Fruit fly (Drosophila melanogaster) whole organism, embryonic: Measurements from ENCODE around the gene 7B2.

Experiments used
- Aef1 ChIP-seq: fragments of 200-800 bp; sonication (Bioruptor generic); IDR thresholded peaks from 3 replicates; pipeline ENCODE4 v1.3.6; 2022; ENCODE audit warnings: missing biosample characterization, missing genetic modification characterization
- Atf6 ChIP-seq: fragments of 200-800 bp; sonication (Bioruptor generic); IDR thresholded peaks from 2 replicates; pipeline ENCODE4 v1.3.6; 2022; ENCODE audit warnings: missing biosample characterization, missing genetic modification characterization
- B-H1 ChIP-seq: fragments of 200-800 bp; sonication (Bioruptor generic); IDR thresholded peaks from 3 replicates; pipeline ENCODE4 v1.3.6; 2022; ENCODE audit warnings: missing biosample characterization, missing genetic modification characterization
- B-H2 ChIP-seq: fragments of 200-800 bp; sonication (Bioruptor generic); optimal IDR thresholded peaks from 2 replicates; lab custom pipeline; 2018; ENCODE audit warnings: missing biosample characterization, mild to moderate bottlenecking, missing genetic modification characterization
- BEAF-32 ChIP-seq: fragments of 200-800 bp; sonication (Bioruptor generic); optimal IDR thresholded peaks from 3 replicates; lab custom pipeline; 2017; ENCODE audit warnings: missing biosample characterization, missing genetic modification characterization, mild to moderate bottlenecking, moderate library complexity, missing genetic modification reagents
- Bteb2 ChIP-seq: fragments of 200-800 bp; sonication (Bioruptor generic); optimal IDR thresholded peaks from 2 replicates; lab custom pipeline; 2016; ENCODE audit warnings: missing biosample characterization, missing genetic modification characterization
- CG12659 ChIP-seq: fragments of 200-800 bp; sonication (Bioruptor generic); optimal IDR thresholded peaks from 3 replicates; lab custom pipeline; 2017; ENCODE audit warnings: mild to moderate bottlenecking, missing biosample characterization, missing genetic modification reagents, missing genetic modification characterization
- CG13123 ChIP-seq: fragments of 200-800 bp; sonication (Bioruptor generic); optimal IDR thresholded peaks from 2 replicates; lab custom pipeline; 2016; ENCODE audit warnings: missing biosample characterization, missing genetic modification characterization
- CG1529 ChIP-seq: fragments of 200-800 bp; sonication (Bioruptor generic); optimal IDR thresholded peaks from 3 replicates; lab custom pipeline; 2018; ENCODE audit warnings: missing biosample characterization, missing genetic modification characterization
- CG1602 ChIP-seq: fragments of 200-800 bp; sonication (Bioruptor generic); optimal IDR thresholded peaks from 3 replicates; lab custom pipeline; 2016; ENCODE audit warnings: missing biosample characterization, missing genetic modification characterization
- CG16863 ChIP-seq: fragments of 200-800 bp; sonication (Bioruptor generic); optimal IDR thresholded peaks from 3 replicates; lab custom pipeline; 2016; ENCODE audit warnings: missing biosample characterization, missing genetic modification characterization
- CG17359 ChIP-seq: fragments of 200-800 bp; sonication (Bioruptor generic); optimal IDR thresholded peaks from 3 replicates; lab custom pipeline; 2018; ENCODE audit warnings: missing biosample characterization, mild to moderate bottlenecking, missing genetic modification characterization, moderate library complexity
- CG18476 ChIP-seq: fragments of 200-800 bp; sonication (Bioruptor generic); optimal IDR thresholded peaks from 2 replicates; lab custom pipeline; 2016; ENCODE audit warnings: missing biosample characterization, mild to moderate bottlenecking, missing genetic modification characterization
- CG30403 ChIP-seq: fragments of 200-800 bp; sonication (Bioruptor generic); optimal IDR thresholded peaks from 3 replicates; lab custom pipeline; 2016; ENCODE audit warnings: missing biosample characterization, missing genetic modification characterization
- CG32767 ChIP-seq: fragments of 200-800 bp; sonication (Bioruptor generic); IDR thresholded peaks from 2 replicates; pipeline ENCODE4 v1.3.6; 2022; ENCODE audit warnings: missing biosample characterization, missing genetic modification characterization
- CG43689 ChIP-seq: fragments of 200-800 bp; sonication (Bioruptor generic); IDR thresholded peaks from 2 replicates; pipeline ENCODE4 v1.3.6; 2022; ENCODE audit warnings: missing biosample characterization, missing genetic modification characterization
- CG7271 ChIP-seq: fragments of 200-800 bp; sonication (Bioruptor generic); optimal IDR thresholded peaks from 2 replicates; lab custom pipeline; 2018; ENCODE audit warnings: missing biosample characterization, mild to moderate bottlenecking, missing genetic modification characterization, moderate library complexity
- CG7556 ChIP-seq: fragments of 200-800 bp; sonication (Bioruptor generic); optimal IDR thresholded peaks from 2 replicates; lab custom pipeline; 2017; ENCODE audit warnings: missing biosample characterization, mild to moderate bottlenecking, missing genetic modification characterization
- CG7928 ChIP-seq: fragments of 200-800 bp; sonication (Bioruptor generic); optimal IDR thresholded peaks from 2 replicates; lab custom pipeline; 2017; ENCODE audit warnings: missing biosample characterization, mild to moderate bottlenecking, missing genetic modification characterization
- CG8924 ChIP-seq: fragments of 200-800 bp; optimal IDR thresholded peaks from 3 replicates; lab custom pipeline; 2019; ENCODE audit warnings: missing biosample characterization, mild to moderate bottlenecking, missing genetic modification characterization, moderate library complexity
- Chrac-16 ChIP-seq: fragments of 200-800 bp; sonication (Bioruptor generic); optimal IDR thresholded peaks from 3 replicates; lab custom pipeline; 2016; ENCODE audit warnings: missing biosample characterization, missing genetic modification characterization
- CkIIα-i1 ChIP-seq: fragments of 200-800 bp; sonication (Bioruptor generic); IDR thresholded peaks from 2 replicates; pipeline ENCODE4 v1.3.6; 2022; ENCODE audit warnings: missing biosample characterization, missing genetic modification characterization
- Deaf1 ChIP-seq: fragments of 200-800 bp; optimal IDR thresholded peaks from 3 replicates; lab custom pipeline; 2019; ENCODE audit warnings: missing biosample characterization, mild to moderate bottlenecking, missing genetic modification characterization, moderate library complexity
- Elba2 ChIP-seq: fragments of 200-800 bp; sonication (Bioruptor generic); optimal IDR thresholded peaks from 3 replicates; lab custom pipeline; 2016; ENCODE audit warnings: missing biosample characterization, missing genetic modification characterization
- Fer3 ChIP-seq: fragments of 200-800 bp; sonication (Bioruptor generic); optimal IDR thresholded peaks from 2 replicates; lab custom pipeline; 2018; ENCODE audit warnings: missing biosample characterization, mild to moderate bottlenecking, missing genetic modification characterization, moderate library complexity
- Gug ChIP-seq: fragments of 200-800 bp; sonication (Bioruptor generic); IDR thresholded peaks from 4 replicates; pipeline ENCODE4 v1.3.6; 2022; ENCODE audit warnings: missing biosample characterization, missing genetic modification characterization
- Hsf ChIP-seq: fragments of 200-800 bp; sonication (Bioruptor generic); optimal IDR thresholded peaks from 3 replicates; lab custom pipeline; 2016; ENCODE audit warnings: missing biosample characterization, missing genetic modification characterization
- Oaz ChIP-seq: fragments of 200-800 bp; sonication (Bioruptor generic); IDR thresholded peaks from 2 replicates; pipeline ENCODE4 v1.3.6; 2022; ENCODE audit warnings: missing biosample characterization, missing genetic modification characterization
- Poxn ChIP-seq: fragments of 200-800 bp; sonication (Bioruptor generic); IDR thresholded peaks from 2 replicates; pipeline ENCODE4 v1.3.6; 2022; ENCODE audit warnings: missing biosample characterization, missing genetic modification characterization
- Ptx1 ChIP-seq: fragments of 200-800 bp; sonication (Bioruptor generic); IDR thresholded peaks from 2 replicates; pipeline ENCODE4 v1.3.6; 2022; ENCODE audit warnings: missing biosample characterization, missing genetic modification characterization
- Rfx ChIP-seq: fragments of 200-800 bp; sonication (Bioruptor generic); IDR thresholded peaks from 2 replicates; pipeline ENCODE4 v1.3.6; 2022; ENCODE audit warnings: missing biosample characterization, missing genetic modification characterization
- Spps ChIP-seq: fragments of 200-800 bp; sonication (Bioruptor generic); optimal IDR thresholded peaks from 2 replicates; lab custom pipeline; 2018; ENCODE audit warnings: missing biosample characterization, mild to moderate bottlenecking, missing genetic modification characterization
- Ssrp ChIP-seq: fragments of 200-800 bp; sonication (Bioruptor generic); optimal IDR thresholded peaks from 2 replicates; lab custom pipeline; 2018; ENCODE audit warnings: missing biosample characterization, mild to moderate bottlenecking, missing genetic modification characterization, moderate library complexity
- Stat92E ChIP-seq, 3 experiments: fragments of >200 bp in 2 of 3; fragments of 200-800 bp in 1 of 3; sonication (Bioruptor generic) in 1 of 3; optimal IDR thresholded peaks; 2 replicates each; lab custom pipeline; 2017 to 2019; ENCODE audit warnings: missing biosample characterization in 3 of 3, missing genetic modification characterization in 3 of 3, mild to moderate bottlenecking in 1 of 3, moderate library complexity in 1 of 3
- amos ChIP-seq: fragments of 200-800 bp; sonication (Bioruptor generic); IDR thresholded peaks from 2 replicates; pipeline ENCODE4 v1.3.6; 2022; ENCODE audit warnings: missing biosample characterization, missing genetic modification characterization; ENCODE audit not compliant: partially characterized antibody
- cg ChIP-seq: fragments of 200-800 bp; sonication (Bioruptor generic); optimal IDR thresholded peaks from 3 replicates; lab custom pipeline; 2019; ENCODE audit warnings: missing biosample characterization, mild to moderate bottlenecking, missing genetic modification characterization, moderate library complexity
- chif ChIP-seq, 2 experiments: fragments of 200-800 bp; sonication (Bioruptor generic); optimal IDR thresholded peaks; 3 replicates each; lab custom pipeline; 2016; ENCODE audit warnings: missing biosample characterization in 2 of 2, missing genetic modification characterization in 2 of 2
- chn ChIP-seq: fragments of 200-800 bp; sonication (Bioruptor generic); optimal IDR thresholded peaks from 2 replicates; lab custom pipeline; 2016; ENCODE audit warnings: missing biosample characterization, missing genetic modification characterization
- crol ChIP-seq: fragments of 200-800 bp; sonication (Bioruptor generic); IDR thresholded peaks from 2 replicates; pipeline ENCODE4 v1.3.6; 2022; ENCODE audit warnings: missing biosample characterization, missing genetic modification characterization
- danr ChIP-seq: fragments of 200-800 bp; sonication (Bioruptor generic); IDR thresholded peaks from 2 replicates; pipeline ENCODE4 v1.3.6; 2022; ENCODE audit warnings: missing biosample characterization, missing genetic modification characterization
- gcm ChIP-seq: fragments of 200-800 bp; sonication (Bioruptor generic); optimal IDR thresholded peaks from 2 replicates; lab custom pipeline; 2019; ENCODE audit warnings: missing biosample characterization, mild to moderate bottlenecking, missing genetic modification characterization, moderate library complexity
- insv ChIP-seq, 2 experiments: fragments of 200-800 bp; sonication (Bioruptor generic); optimal IDR thresholded peaks; 3 replicates each; lab custom pipeline; 2016 to 2018; ENCODE audit warnings: missing biosample characterization in 2 of 2, missing genetic modification characterization in 2 of 2
- onecut ChIP-seq: fragments of 200-800 bp; sonication (Bioruptor generic); IDR thresholded peaks from 2 replicates; pipeline ENCODE4 v1.3.6; 2022; ENCODE audit warnings: missing biosample characterization, missing genetic modification characterization
- psq ChIP-seq: fragments of 200-800 bp; sonication (Bioruptor generic); optimal IDR thresholded peaks from 2 replicates; lab custom pipeline; 2017; ENCODE audit warnings: missing biosample characterization, missing genetic modification characterization
- sim ChIP-seq: fragments of 200-800 bp; sonication (Bioruptor generic); IDR thresholded peaks from 2 replicates; pipeline ENCODE4 v1.3.6; 2022; ENCODE audit warnings: missing biosample characterization, missing genetic modification characterization
- tgo ChIP-seq: fragments of 200-800 bp; sonication (Bioruptor generic); IDR thresholded peaks from 3 replicates; pipeline ENCODE4 v1.3.6; 2022; ENCODE audit warnings: missing biosample characterization, missing genetic modification characterization
- tll ChIP-seq, 2 experiments: fragments of 200-800 bp in 1 of 2; fragments of >200 bp in 1 of 2; sonication (Bioruptor generic) in 1 of 2; optimal IDR thresholded peaks; 2 replicates each; lab custom pipeline; 2017 to 2019; ENCODE audit warnings: missing biosample characterization in 2 of 2, missing genetic modification characterization in 2 of 2, mild to moderate bottlenecking in 1 of 2, moderate library complexity in 1 of 2
- tna ChIP-seq: fragments of 200-800 bp; sonication (Bioruptor generic); IDR thresholded peaks from 2 replicates; pipeline ENCODE4 v1.3.6; 2022; ENCODE audit warnings: missing biosample characterization, missing genetic modification characterization; ENCODE audit not compliant: partially characterized antibody
- z ChIP-seq: fragments of 200-800 bp; sonication (Bioruptor generic); IDR thresholded peaks from 3 replicates; pipeline ENCODE4 v1.3.6; 2022; ENCODE audit warnings: missing biosample characterization, missing genetic modification characterization
- zf30C ChIP-seq: fragments of 200-800 bp; sonication (Bioruptor generic); optimal IDR thresholded peaks from 3 replicates; lab custom pipeline; 2018; ENCODE audit warnings: missing biosample characterization, mild to moderate bottlenecking, missing genetic modification characterization

Gene 7B2

dm6 chr3R:5371563-5371962 lies 5.0 kb upstream of the 7B2 start, which contains the start of gene Polr2F (continued):
- TF ChIP-seq danr, result peak; percentile 47; the same call in 1 of the 2 replicates
- TF ChIP-seq onecut (GFP tag; lab: Robert Waterston, UW), result peak; percentile 57
- TF ChIP-seq z (GFP tag; lab: Robert Waterston, UW), result no peak
- TF ChIP-seq sim (GFP tag; lab: Robert Waterston, UW), result no peak
- TF ChIP-seq chn, result peak; percentile 93
- peak; percentile 2 for TF ChIP-seq CG1529 (GFP tag; lab: Kevin White, UChicago)
- TF ChIP-seq B-H1 (GFP tag; lab: Robert Waterston, UW), result 0 out of 3 replicates have a peak, but pooled peaks have one; percentile 16
- TF ChIP-seq insv (GFP tag; optimal IDR thresholded peaks at IDR 0.05; lab: Kevin White, UChicago), result peak in 1 of 2 experiments; percentile 70
- TF ChIP-seq amos, result peak; percentile 65; the same call in 1 of the 2 replicates
- peak; percentile 70 for TF ChIP-seq Atf6 (GFP tag; lab: Robert Waterston, UW)
- TF ChIP-seq crol, result no peak
- TF ChIP-seq BEAF-32 (GFP tag; lab: Kevin White, UChicago), result peak; percentile 63
- TF ChIP-seq CG30403, result peak; percentile 89
- TF ChIP-seq Stat92E (GFP tag; optimal IDR thresholded peaks at IDR 0.05; lab: Kevin White, UChicago), result peak in 1 of 3 experiments; percentile 74
- TF ChIP-seq Rfx (GFP tag; lab: Robert Waterston, UW), result peak; percentile 94
- peak; percentile 92 for TF ChIP-seq Hsf (GFP tag; lab: Kevin White, UChicago)
- no peak for TF ChIP-seq CG7271 (tag; lab: Kevin White, UChicago)
- peak; percentile 78 for TF ChIP-seq CG13123 (GFP tag; lab: Kevin White, UChicago)
- TF ChIP-seq Aef1 (GFP tag; lab: Robert Waterston, UW), result peak; percentile 61
- TF ChIP-seq CG32767 (GFP tag; lab: Robert Waterston, UW), result no peak
- TF ChIP-seq Bteb2, result peak; percentile 82
- peak; percentile 15 for TF ChIP-seq Deaf1 (tag; lab: Kevin White, UChicago)
- no peak for TF ChIP-seq CkIIα-i1 (GFP tag; lab: Robert Waterston, UW)
- peak; percentile 82 to 90 for TF ChIP-seq chif (GFP tag; optimal IDR thresholded peaks at IDR 0.05; lab: Kevin White, UChicago)
- TF ChIP-seq zf30C (GFP tag; lab: Kevin White, UChicago), result no peak
- peak; percentile 71 for TF ChIP-seq CG17359 (tag; lab: Kevin White, UChicago)
- no peak for TF ChIP-seq Spps (tag; lab: Kevin White, UChicago)
- TF ChIP-seq CG7556 (GFP tag; lab: Kevin White, UChicago), result peak; percentile 64
- TF ChIP-seq CG16863 (GFP tag; lab: Kevin White, UChicago), result peak; percentile 76
- TF ChIP-seq CG8924 (tag; lab: Kevin White, UChicago), result peak; percentile 66
- peak; percentile 27; the same call in 1 of the 2 replicates for TF ChIP-seq tna
- peak; percentile 93 for TF ChIP-seq B-H2 (GFP tag; lab: Kevin White, UChicago)
- no peak; the same call in 1 of the 2 replicates for TF ChIP-seq Poxn (GFP tag; lab: Robert Waterston, UW)
- TF ChIP-seq cg (GFP tag; lab: Kevin White, UChicago), result no peak
- peak; percentile 57 for TF ChIP-seq Ssrp
- TF ChIP-seq Fer3 (tag; lab: Kevin White, UChicago), result peak; percentile 77
- TF ChIP-seq Ptx1 (GFP tag; lab: Robert Waterston, UW), result peak; percentile 73
- peak; percentile 68 for TF ChIP-seq Elba2 (GFP tag; lab: Kevin White, UChicago)
- TF ChIP-seq Oaz, result peak; percentile 45; the same call in 1 of the 2 replicates
- no peak for TF ChIP-seq CG43689
- TF ChIP-seq CG1602 (GFP tag; lab: Kevin White, UChicago), result peak; percentile 80
- TF ChIP-seq psq, result peak; percentile 54
- TF ChIP-seq tll (GFP tag; optimal IDR thresholded peaks at IDR 0.05; lab: Kevin White, UChicago), result no peak
- TF ChIP-seq Chrac-16 (GFP tag; lab: Kevin White, UChicago), result peak; percentile 87
- TF ChIP-seq CG7928, result peak; percentile 92
- TF ChIP-seq tgo (GFP tag; lab: Robert Waterston, UW), result peak; percentile 67; the same call in 2 of the 3 replicates
- peak; percentile 17 for TF ChIP-seq gcm (GFP tag; lab: Kevin White, UChicago)
- peak; percentile 49 for TF ChIP-seq CG18476 (GFP tag; lab: Kevin White, UChicago)
- peak; percentile 92 for TF ChIP-seq CG12659 (GFP tag; lab: Kevin White, UChicago)
- TF ChIP-seq Gug (GFP tag; lab: Robert Waterston, UW), result peak; percentile 78; the same call in 3 of the 4 replicates
